Worm (Caenorhabditis elegans): ENCODE data around the gene F44E5.15.

Gene F44E5.15

DNA sequence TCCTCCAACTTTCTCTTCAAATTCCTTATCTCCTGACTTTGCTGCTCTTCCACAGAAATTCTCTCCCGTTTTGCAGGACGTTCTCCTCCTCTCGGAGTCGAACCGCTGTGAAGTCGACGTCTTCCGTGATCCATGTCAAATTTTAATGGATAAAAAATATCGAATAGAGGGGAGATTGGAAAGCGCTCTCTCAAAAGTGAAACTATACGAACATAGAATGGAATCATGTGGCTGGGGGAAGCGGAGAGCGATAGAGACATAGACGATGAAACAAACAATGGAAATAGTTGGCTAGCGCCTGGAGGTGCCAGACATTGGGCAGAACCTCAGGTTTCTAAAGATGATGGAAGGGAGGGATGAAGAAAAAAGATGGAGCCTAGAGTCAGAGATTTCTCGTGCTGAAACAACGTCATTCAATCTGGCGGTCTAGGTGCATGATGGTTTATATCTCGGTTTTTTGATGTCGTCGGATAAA lies 41.5 kb downstream of the F44E5.15 start, which contains the start of gene F43G6.8 (continued):
- TF ChIP-seq alr-1 (tag; optimal IDR thresholded peaks at IDR 0.05) (no peak), lin-39 (tag; optimal IDR thresholded peaks at IDR 0.05) (no peak)

DNA sequence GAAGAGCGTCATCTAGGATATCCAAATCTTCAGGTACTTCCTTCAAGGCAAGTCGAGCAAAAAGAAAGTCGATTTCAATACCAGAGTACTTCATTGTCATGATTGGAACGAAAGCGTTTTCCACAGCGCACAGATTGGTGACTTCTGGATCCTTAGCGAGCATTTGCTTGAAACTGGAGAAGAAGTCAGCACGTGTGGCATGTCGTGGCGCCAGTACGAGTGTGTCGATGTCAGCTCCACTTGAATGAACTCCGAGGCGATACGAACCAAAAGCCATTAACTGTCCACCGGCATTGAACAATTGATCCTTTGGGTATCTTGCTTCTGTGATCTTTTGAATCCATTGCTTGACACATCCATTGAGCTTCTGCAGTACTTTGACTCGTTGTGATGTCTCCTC lies 43.5 kb downstream of the F44E5.15 start:
- TF ChIP-seq ztf-4 (tag; optimal IDR thresholded peaks at IDR 0.05) = no peak
- no peak for TF ChIP-seq ZK546.5 (tag; optimal IDR thresholded peaks at IDR 0.05)
- TF ChIP-seq nhr-129 (tag; optimal IDR thresholded peaks at IDR 0.05) = no peak
- no peak for TF ChIP-seq R02D3.7 (tag; optimal IDR thresholded peaks at IDR 0.05)
- no peak for TF ChIP-seq elt-3 (tag; optimal IDR thresholded peaks at IDR 0.05)
- no peak for TF ChIP-seq sma-3 (GFP tag; optimal IDR thresholded peaks at IDR 0.05)
- TF ChIP-seq nhr-6 (tag; optimal IDR thresholded peaks at IDR 0.05) = no peak
- no peak for TF ChIP-seq zag-1 (tag; optimal IDR thresholded peaks at IDR 0.05)
- TF ChIP-seq Y55F3AM.14 (GFP tag; optimal IDR thresholded peaks at IDR 0.05) = no peak
- TF ChIP-seq unc-62 (GFP tag; optimal IDR thresholded peaks at IDR 0.05) = no peak
- TF ChIP-seq sem-4 (tag; optimal IDR thresholded peaks at IDR 0.05) = no peak
- TF ChIP-seq ceh-16 (tag; optimal IDR thresholded peaks at IDR 0.05) = no peak
- no peak for TF ChIP-seq lin-13 (GFP tag; optimal IDR thresholded peaks at IDR 0.05)
- no peak for TF ChIP-seq fos-1 (tag; optimal IDR thresholded peaks at IDR 0.05)
- no peak for TF ChIP-seq skn-1 (tag; optimal IDR thresholded peaks at IDR 0.05)
- no peak for TF ChIP-seq F13H6.1 (tag; optimal IDR thresholded peaks at IDR 0.05)
- no peak for TF ChIP-seq dmd-4 (tag; optimal IDR thresholded peaks at IDR 0.05)
- TF ChIP-seq gmeb-1 (tag; optimal IDR thresholded peaks at IDR 0.05) = no peak
- TF ChIP-seq nhr-25 (tag; optimal IDR thresholded peaks at IDR 0.05) = no peak
- TF ChIP-seq mab-5 (tag; optimal IDR thresholded peaks at IDR 0.05) = no peak

DNA sequence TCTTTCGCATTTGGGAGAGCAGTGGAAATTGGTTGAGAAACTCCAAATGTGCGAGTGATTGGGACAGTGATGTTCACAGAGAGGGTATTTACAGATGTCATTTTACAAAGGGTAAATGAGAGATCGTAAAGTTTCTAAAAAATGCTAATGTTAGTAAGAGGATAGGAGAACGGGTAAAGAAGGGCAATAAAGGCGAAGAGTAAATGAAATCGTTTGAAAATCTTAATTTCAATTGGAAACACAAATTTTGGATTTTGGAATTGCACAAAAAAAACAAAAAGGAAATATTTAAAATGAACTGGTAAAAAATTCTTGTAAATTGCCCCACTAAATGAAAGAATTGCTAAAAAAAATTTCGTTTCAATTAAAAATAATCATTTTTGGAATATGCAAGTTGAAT lies 44.0 kb downstream of the F44E5.15 start, which contains the start of gene pap-3:
Gene pap-3, minus strand, starts transcription at position 101 of the 400 bp plus-strand sequence.
- TF ChIP-seq peb-1 (tag; optimal IDR thresholded peaks at IDR 0.05) (no peak), nhr-10 (tag; optimal IDR thresholded peaks at IDR 0.05) (no peak), unc-62 (GFP tag; optimal IDR thresholded peaks at IDR 0.05) (no peak), Y55F3AM.14 (GFP tag; optimal IDR thresholded peaks at IDR 0.05) (no peak), nhr-12 (tag; optimal IDR thresholded peaks at IDR 0.05) (no peak), mbf-1 (tag; optimal IDR thresholded peaks at IDR 0.05) (no peak), nhr-23 (tag; optimal IDR thresholded peaks at IDR 0.05) (no peak), unc-55 (GFP tag; optimal IDR thresholded peaks at IDR 0.05) (no peak), nhr-21 (tag; optimal IDR thresholded peaks at IDR 0.05) (no peak), skn-1 (tag; optimal IDR thresholded peaks at IDR 0.05) (no peak), unc-39 (tag; optimal IDR thresholded peaks at IDR 0.05) (no peak), F13H6.1 (tag; optimal IDR thresholded peaks at IDR 0.05) (no peak), egl-27 (tag; optimal IDR thresholded peaks at IDR 0.05) (no peak)

DNA sequence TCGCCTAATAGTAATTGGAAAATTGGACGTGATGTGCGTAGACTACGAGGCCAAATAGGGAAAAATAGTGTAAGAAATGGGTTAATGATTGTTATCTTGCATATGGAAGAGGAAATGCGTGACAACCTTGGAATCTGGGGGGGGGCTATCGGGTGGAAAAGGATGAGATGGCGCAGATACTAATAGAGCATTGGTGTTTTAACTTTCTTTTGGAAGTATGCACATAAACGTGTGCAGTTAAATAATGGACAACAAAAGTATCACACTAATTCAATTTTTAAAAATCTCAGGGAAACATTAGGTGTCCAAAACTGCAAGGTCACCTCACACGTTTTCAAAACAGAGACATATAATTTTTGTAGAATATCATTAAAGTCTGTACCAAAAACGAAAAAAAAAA lies 47.4 kb downstream of the F44E5.15 start, which contains the start of gene Y6D1A.2:
Gene Y6D1A.2, minus strand, starts transcription at position 101 of the 400 bp plus-strand sequence.
- TF ChIP-seq sma-9 (GFP tag; optimal IDR thresholded peaks at IDR 0.05) (no peak), sma-9 (tag; optimal IDR thresholded peaks at IDR 0.05) (no peak), ZK546.5 (tag; optimal IDR thresholded peaks at IDR 0.05) (no peak), crh-2 (tag; optimal IDR thresholded peaks at IDR 0.05) (no peak), mdl-1 (tag; optimal IDR thresholded peaks at IDR 0.05) (no peak), Y55F3AM.14 (GFP tag; optimal IDR thresholded peaks at IDR 0.05) (no peak), nhr-21 (tag; optimal IDR thresholded peaks at IDR 0.05) (no peak), nhr-237 (tag; optimal IDR thresholded peaks at IDR 0.05) (no peak), snpc-4 (tag; optimal IDR thresholded peaks at IDR 0.05) (no peak), blmp-1 (tag; optimal IDR thresholded peaks at IDR 0.05; ENCODE audit: insufficient read depth) (no peak), ztf-1 (GFP tag; conservative IDR thresholded peaks at IDR 0.05) (no peak), unc-62 (GFP tag; optimal IDR thresholded peaks at IDR 0.05) (no peak), ztf-4 (tag; optimal IDR thresholded peaks at IDR 0.05) (no peak), nhr-23 (tag; optimal IDR thresholded peaks at IDR 0.05) (no peak), ama-1 (optimal IDR thresholded peaks at IDR 0.05) (no peak), unc-55 (GFP tag; optimal IDR thresholded peaks at IDR 0.05) (no peak), lin-11 (tag; optimal IDR thresholded peaks at IDR 0.05) (no peak), elt-1 (tag; optimal IDR thresholded peaks at IDR 0.05) (no peak), lin-39 (tag; optimal IDR thresholded peaks at IDR 0.05) (no peak), ceh-82 (tag; optimal IDR thresholded peaks at IDR 0.05) (no peak)
